Fruit fly (Drosophila melanogaster) whole organism, embryonic: Measurements from ENCODE around the gene lobo.

Source experiments
- Aef1 ChIP-seq: fragments of 200-800 bp; sonication (Bioruptor generic); IDR thresholded peaks from 3 replicates; pipeline ENCODE4 v1.3.6; 2022; ENCODE audit warnings: missing biosample characterization, missing genetic modification characterization
- Atf-2 ChIP-seq: fragments of 200-800 bp; sonication (Bioruptor generic); optimal IDR thresholded peaks from 2 replicates; lab custom pipeline; 2016; ENCODE audit warnings: missing biosample characterization, missing genetic modification characterization
- CG10462 ChIP-seq: fragments of 200-800 bp; sonication (Bioruptor generic); optimal IDR thresholded peaks from 2 replicates; lab custom pipeline; 2016; ENCODE audit warnings: missing biosample characterization, missing genetic modification characterization
- CG11247 ChIP-seq: fragments of 200-800 bp; sonication (Bioruptor generic); IDR thresholded peaks from 2 replicates; pipeline ENCODE4 v1.3.6; 2022; ENCODE audit warnings: missing biosample characterization, missing genetic modification characterization
- CG1233 ChIP-seq: fragments of 200-800 bp; sonication (Bioruptor generic); optimal IDR thresholded peaks from 4 replicates; lab custom pipeline; 2018; ENCODE audit warnings: missing biosample characterization, mild to moderate bottlenecking, missing genetic modification characterization
- CG14014 ChIP-seq: fragments of 200-800 bp; sonication (Bioruptor generic); IDR thresholded peaks from 2 replicates; pipeline ENCODE4 v1.3.6; 2022; ENCODE audit warnings: missing biosample characterization, missing genetic modification characterization
- CG15479 ChIP-seq: fragments of 200-800 bp; sonication (Bioruptor generic); optimal IDR thresholded peaks from 3 replicates; lab custom pipeline; 2019; ENCODE audit warnings: missing biosample characterization, mild to moderate bottlenecking, missing genetic modification characterization, moderate library complexity
- CG15514 ChIP-seq: fragments of 200-800 bp; sonication (Bioruptor generic); optimal IDR thresholded peaks from 3 replicates; lab custom pipeline; 2017; ENCODE audit warnings: missing biosample characterization, missing genetic modification characterization, mild to moderate bottlenecking, moderate library complexity, missing genetic modification reagents
- CG1602 ChIP-seq: fragments of 200-800 bp; sonication (Bioruptor generic); optimal IDR thresholded peaks from 3 replicates; lab custom pipeline; 2016; ENCODE audit warnings: missing biosample characterization, missing genetic modification characterization
- CG34376 ChIP-seq: fragments of 200-800 bp; sonication (Bioruptor generic); optimal IDR thresholded peaks from 2 replicates; lab custom pipeline; 2018; ENCODE audit warnings: missing biosample characterization, mild to moderate bottlenecking, missing genetic modification characterization
- CG4282 ChIP-seq: fragments of 200-800 bp; sonication (Bioruptor generic); optimal IDR thresholded peaks from 2 replicates; lab custom pipeline; 2016; ENCODE audit warnings: missing biosample characterization, missing genetic modification characterization
- CG4404 ChIP-seq: fragments of 200-800 bp; sonication (Bioruptor generic); IDR thresholded peaks from 2 replicates; pipeline ENCODE4 v1.3.6; 2022; ENCODE audit warnings: missing biosample characterization, missing genetic modification characterization
- CG8089 ChIP-seq: fragments of 200-800 bp; sonication (Bioruptor generic); optimal IDR thresholded peaks from 3 replicates; lab custom pipeline; 2016; ENCODE audit warnings: missing biosample characterization, missing genetic modification characterization
- CG8290 ChIP-seq, 3 experiments: fragments of 200-800 bp; sonication (Bioruptor generic); optimal IDR thresholded peaks; 2 replicates each; lab custom pipeline; 2016 to 2019; ENCODE audit warnings: missing biosample characterization in 3 of 3, missing genetic modification characterization in 3 of 3, mild to moderate bottlenecking in 2 of 3, moderate library complexity in 1 of 3
- CG9797 ChIP-seq: fragments of 200-800 bp; sonication (Bioruptor generic); optimal IDR thresholded peaks from 3 replicates; lab custom pipeline; 2018; ENCODE audit warnings: missing biosample characterization, mild to moderate bottlenecking, missing genetic modification characterization
- CG9876 ChIP-seq: fragments of 200-800 bp; sonication (Bioruptor generic); optimal IDR thresholded peaks from 2 replicates; lab custom pipeline; 2016; ENCODE audit warnings: missing biosample characterization, missing genetic modification characterization
- Deaf1 ChIP-seq: fragments of 200-800 bp; optimal IDR thresholded peaks from 3 replicates; lab custom pipeline; 2019; ENCODE audit warnings: missing biosample characterization, mild to moderate bottlenecking, missing genetic modification characterization, moderate library complexity
- Dp ChIP-seq: fragments of 200-800 bp; sonication (Bioruptor generic); optimal IDR thresholded peaks from 2 replicates; lab custom pipeline; 2018; ENCODE audit warnings: missing biosample characterization, mild to moderate bottlenecking, missing genetic modification characterization, moderate library complexity
- ERR ChIP-seq: fragments of 200-800 bp; sonication (Bioruptor generic); optimal IDR thresholded peaks from 2 replicates; lab custom pipeline; 2016; ENCODE audit warnings: missing biosample characterization, missing genetic modification characterization
- H15 ChIP-seq: fragments of 200-800 bp; sonication (Bioruptor generic); IDR thresholded peaks from 3 replicates; pipeline ENCODE4 v1.3.6; 2022; ENCODE audit warnings: missing biosample characterization, missing genetic modification characterization
- HmgD ChIP-seq: fragments of 200-800 bp; sonication (Bioruptor generic); optimal IDR thresholded peaks from 3 replicates; lab custom pipeline; 2016; ENCODE audit warnings: missing biosample characterization, missing genetic modification characterization
- Hr78 ChIP-seq, 2 experiments: fragments of 200-800 bp in 1 of 2; fragments of >200 bp in 1 of 2; sonication (Bioruptor generic) in 1 of 2; optimal IDR thresholded peaks; 2 replicates each; lab custom pipeline; 2017 to 2019; ENCODE audit warnings: missing biosample characterization in 2 of 2, missing genetic modification characterization in 2 of 2, mild to moderate bottlenecking in 1 of 2, moderate library complexity in 1 of 2
- NC2α ChIP-seq: fragments of 200-800 bp; sonication (Bioruptor generic); optimal IDR thresholded peaks from 2 replicates; lab custom pipeline; 2016; ENCODE audit warnings: missing biosample characterization, missing genetic modification characterization
- Nf-YC ChIP-seq: fragments of 200-800 bp; optimal IDR thresholded peaks from 3 replicates; lab custom pipeline; 2019; ENCODE audit warnings: missing biosample characterization, mild to moderate bottlenecking, missing genetic modification characterization, moderate library complexity
- Oaz ChIP-seq: fragments of 200-800 bp; sonication (Bioruptor generic); IDR thresholded peaks from 2 replicates; pipeline ENCODE4 v1.3.6; 2022; ENCODE audit warnings: missing biosample characterization, missing genetic modification characterization
- Oli ChIP-seq: fragments of 200-800 bp; sonication (Bioruptor generic); optimal IDR thresholded peaks from 2 replicates; lab custom pipeline; 2018; ENCODE audit warnings: missing biosample characterization, mild to moderate bottlenecking, missing genetic modification characterization, moderate library complexity
- Opbp ChIP-seq: fragments of 200-800 bp; sonication (Bioruptor generic); IDR thresholded peaks from 3 replicates; pipeline ENCODE4 v1.3.6; 2022; ENCODE audit warnings: missing biosample characterization, missing genetic modification characterization; ENCODE audit not compliant: partially characterized antibody
- Vsx1 ChIP-seq: fragments of 200-800 bp; sonication (Bioruptor generic); optimal IDR thresholded peaks from 2 replicates; lab custom pipeline; 2017; ENCODE audit warnings: missing biosample characterization, mild to moderate bottlenecking, missing genetic modification characterization, missing genetic modification reagents
- ash1 ChIP-seq: fragments of 200-800 bp; sonication (Bioruptor generic); optimal IDR thresholded peaks from 2 replicates; lab custom pipeline; 2018; ENCODE audit warnings: missing biosample characterization, mild to moderate bottlenecking, missing genetic modification characterization
- chinmo ChIP-seq: fragments of 200-800 bp; sonication (Bioruptor generic); IDR thresholded peaks from 4 replicates; pipeline ENCODE4 v1.3.6; 2022; ENCODE audit warnings: missing biosample characterization, missing genetic modification characterization; ENCODE audit not compliant: partially characterized antibody
- chn ChIP-seq: fragments of 200-800 bp; sonication (Bioruptor generic); optimal IDR thresholded peaks from 2 replicates; lab custom pipeline; 2016; ENCODE audit warnings: missing biosample characterization, missing genetic modification characterization
- eve ChIP-seq, 2 experiments: fragments of >200 bp; optimal IDR thresholded peaks; 2 replicates each; lab custom pipeline; 2017; ENCODE audit warnings: missing biosample characterization in 2 of 2, missing genetic modification characterization in 2 of 2
- exex ChIP-seq: fragments of 200-800 bp; sonication (Bioruptor generic); optimal IDR thresholded peaks from 4 replicates; lab custom pipeline; 2018; ENCODE audit warnings: missing biosample characterization, mild to moderate bottlenecking, missing genetic modification characterization, moderate library complexity
- grn ChIP-seq: fragments of 200-800 bp; sonication (Bioruptor generic); optimal IDR thresholded peaks from 3 replicates; lab custom pipeline; 2017; ENCODE audit warnings: missing biosample characterization, missing genetic modification characterization
- jigr1 ChIP-seq: fragments of 200-800 bp; sonication (Bioruptor generic); IDR thresholded peaks from 3 replicates; pipeline ENCODE4 v1.3.6; 2022; ENCODE audit warnings: missing biosample characterization, missing genetic modification characterization
- jumu ChIP-seq: fragments of 200-800 bp; sonication (Bioruptor generic); optimal IDR thresholded peaks from 3 replicates; lab custom pipeline; 2016; ENCODE audit warnings: missing biosample characterization, missing genetic modification characterization
- lbe ChIP-seq: fragments of 200-800 bp; sonication (Bioruptor generic); optimal IDR thresholded peaks from 2 replicates; lab custom pipeline; 2016; ENCODE audit warnings: missing biosample characterization, mild to moderate bottlenecking, missing genetic modification characterization
- lmd ChIP-seq: fragments of 200-800 bp; sonication (Bioruptor generic); IDR thresholded peaks from 2 replicates; pipeline ENCODE4 v1.3.6; 2022; ENCODE audit warnings: missing biosample characterization, missing genetic modification characterization
- mirr ChIP-seq: fragments of 200-800 bp; sonication (Bioruptor generic); optimal IDR thresholded peaks from 3 replicates; lab custom pipeline; 2018; ENCODE audit warnings: missing biosample characterization, mild to moderate bottlenecking, missing genetic modification characterization
- nom ChIP-seq: fragments of 200-800 bp; sonication (Bioruptor generic); optimal IDR thresholded peaks from 2 replicates; lab custom pipeline; 2017; ENCODE audit warnings: missing biosample characterization, missing genetic modification characterization, mild to moderate bottlenecking, moderate library complexity, missing genetic modification reagents
- oc ChIP-seq: fragments of 200-800 bp; sonication (Bioruptor generic); optimal IDR thresholded peaks from 2 replicates; lab custom pipeline; 2018; ENCODE audit warnings: missing biosample characterization, mild to moderate bottlenecking, missing genetic modification characterization, moderate library complexity
- pb ChIP-seq: fragments of 200-800 bp; sonication (Bioruptor generic); optimal IDR thresholded peaks from 3 replicates; lab custom pipeline; 2016; ENCODE audit warnings: missing biosample characterization, missing genetic modification characterization
- scrt ChIP-seq: fragments of 200-800 bp; sonication (Bioruptor generic); optimal IDR thresholded peaks from 2 replicates; lab custom pipeline; 2018; ENCODE audit warnings: missing biosample characterization, mild to moderate bottlenecking, missing genetic modification characterization, moderate library complexity
- sens ChIP-seq: fragments of 200-800 bp; sonication (Bioruptor generic); peaks from one replicate; lab custom pipeline; 2016; ENCODE audit warnings: missing biosample characterization, missing genetic modification characterization
- stwl ChIP-seq: fragments of 200-800 bp; sonication (Bioruptor generic); optimal IDR thresholded peaks from 3 replicates; lab custom pipeline; 2018; ENCODE audit warnings: missing biosample characterization, mild to moderate bottlenecking, missing genetic modification characterization, moderate library complexity
- sug ChIP-seq: fragments of 200-800 bp; optimal IDR thresholded peaks from 2 replicates; lab custom pipeline; 2019; ENCODE audit warnings: missing biosample characterization, mild to moderate bottlenecking, missing genetic modification characterization, moderate library complexity
- tup ChIP-seq: fragments of 200-800 bp; sonication (Bioruptor generic); optimal IDR thresholded peaks from 2 replicates; lab custom pipeline; 2016; ENCODE audit warnings: missing biosample characterization, mild to moderate bottlenecking, missing genetic modification characterization, moderate library complexity
- unpg ChIP-seq: fragments of 200-800 bp; sonication (Bioruptor generic); optimal IDR thresholded peaks from 3 replicates; lab custom pipeline; 2018; ENCODE audit warnings: missing biosample characterization, mild to moderate bottlenecking, missing genetic modification characterization, moderate library complexity
- wek ChIP-seq: fragments of 200-800 bp; sonication (Bioruptor generic); optimal IDR thresholded peaks from 3 replicates; lab custom pipeline; 2018; ENCODE audit warnings: missing biosample characterization, mild to moderate bottlenecking, missing genetic modification characterization, moderate library complexity
- z ChIP-seq: fragments of 200-800 bp; sonication (Bioruptor generic); IDR thresholded peaks from 3 replicates; pipeline ENCODE4 v1.3.6; 2022; ENCODE audit warnings: missing biosample characterization, missing genetic modification characterization

Gene lobo

dm6 chr3R:25215123-25215522, 21.5 kb upstream of the lobo start, which contains the start of gene Saysd1 (continued):
- TF ChIP-seq Atf-2 (GFP tag; lab: Kevin White, UChicago) (no peak), CG4404 (GFP tag; lab: Robert Waterston, UW) (no peak), CG9876 (GFP tag; lab: Kevin White, UChicago) (no peak), nom (GFP tag; lab: Kevin White, UChicago) (no peak), ash1 (GFP tag; lab: Kevin White, UChicago) (no peak), lbe (GFP tag; lab: Kevin White, UChicago) (peak; percentile 26), CG1233 (GFP tag; lab: Kevin White, UChicago) (peak; percentile 13), CG1602 (GFP tag; lab: Kevin White, UChicago) (no peak), Dp (GFP tag; lab: Kevin White, UChicago) (peak; percentile 25), unpg (GFP tag; lab: Kevin White, UChicago) (peak; percentile 9), oc (no peak), stwl (tag; lab: Kevin White, UChicago) (peak; percentile 83), tup (no peak), ERR (GFP tag; lab: Kevin White, UChicago) (no peak), CG8290 (GFP tag; optimal IDR thresholded peaks at IDR 0.05; lab: Kevin White, UChicago) (peak; percentile 4), CG8290 (tag; optimal IDR thresholded peaks at IDR 0.05; lab: Kevin White, UChicago) (peak in 1 of 2 experiments; percentile 5), CG8089 (GFP tag; lab: Kevin White, UChicago) (no peak), CG15479 (GFP tag; lab: Kevin White, UChicago) (no peak), jumu (peak; percentile 16), Vsx1 (GFP tag; lab: Kevin White, UChicago) (peak; percentile 30), Oaz (GFP tag; lab: Robert Waterston, UW) (no peak), H15 (GFP tag; lab: Robert Waterston, UW) (no peak), Oli (no peak), lmd (GFP tag; lab: Robert Waterston, UW) (peak; percentile 50; the same call in 1 of the 2 replicates)

dm6 chr3R:25209207-25209606, 15.6 kb upstream of the lobo start:
- TF ChIP-seq scrt = no peak
- TF ChIP-seq exex (tag; lab: Kevin White, UChicago) = peak; percentile 14
- TF ChIP-seq CG4282 = no peak
- no peak for TF ChIP-seq Aef1 (GFP tag; lab: Robert Waterston, UW)
- TF ChIP-seq CG15514 (GFP tag; lab: Kevin White, UChicago) = peak; percentile 6
- TF ChIP-seq Hr78 (GFP tag; optimal IDR thresholded peaks at IDR 0.05; lab: Kevin White, UChicago) = peak in 1 of 2 experiments; percentile 80
- TF ChIP-seq eve (GFP tag; optimal IDR thresholded peaks at IDR 0.05; lab: Kevin White, UChicago) = peak in 1 of 2 experiments; percentile 43
- TF ChIP-seq z = peak; percentile 91
- TF ChIP-seq mirr (GFP tag; lab: Kevin White, UChicago) = peak; percentile 24
- peak; percentile 31 for TF ChIP-seq sug
- TF ChIP-seq Deaf1 (tag; lab: Kevin White, UChicago) = peak; percentile 81
- no peak for TF ChIP-seq jigr1 (GFP tag; lab: Robert Waterston, UW)
- TF ChIP-seq chinmo (GFP tag; lab: Robert Waterston, UW) = 0 out of 4 replicates have a peak, but pooled peaks have one; percentile 42
- TF ChIP-seq grn = peak; percentile 56
- peak; percentile 18 for TF ChIP-seq CG34376 (GFP tag; lab: Kevin White, UChicago)

DNA sequence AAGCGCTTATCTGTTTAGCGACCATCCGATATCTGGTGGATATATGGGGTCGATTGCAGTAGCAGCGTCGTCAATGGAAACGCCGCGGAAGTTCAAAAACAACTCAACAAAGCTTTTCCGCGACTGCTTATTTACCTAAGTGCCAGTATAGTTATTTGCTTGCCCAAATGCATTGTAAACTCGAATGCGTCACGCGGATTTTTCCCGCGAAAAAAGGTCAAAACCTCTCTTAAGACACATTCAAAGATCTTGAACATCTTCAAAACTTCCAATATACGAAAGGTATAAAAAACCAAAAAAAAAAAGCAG, 15.1 kb upstream of the lobo start:
- no peak for TF ChIP-seq NC2α (GFP tag; lab: Kevin White, UChicago)
- no peak for TF ChIP-seq Opbp (GFP tag; lab: Robert Waterston, UW)
- TF ChIP-seq HmgD = no peak
- TF ChIP-seq CG14014 (GFP tag; lab: Robert Waterston, UW) = 0 out of 2 replicates have a peak, but pooled peaks have one; percentile 12
- TF ChIP-seq chn (GFP tag; lab: Kevin White, UChicago) = no peak
- peak; percentile 25; the same call in 1 of the 2 replicates for TF ChIP-seq CG11247 (GFP tag; lab: Robert Waterston, UW)
- no peak for TF ChIP-seq Nf-YC (tag; lab: Kevin White, UChicago)
- TF ChIP-seq pb (GFP tag; lab: Kevin White, UChicago) = no peak
- TF ChIP-seq sens (GFP tag; lab: Kevin White, UChicago) = peak; percentile 49
- TF ChIP-seq wek (GFP tag; lab: Kevin White, UChicago) = no peak
- TF ChIP-seq CG9797 = no peak
- TF ChIP-seq CG10462 = no peak
